Fruit fly (Drosophila melanogaster): ENCODE results near the gene Uba2.

DNA sequence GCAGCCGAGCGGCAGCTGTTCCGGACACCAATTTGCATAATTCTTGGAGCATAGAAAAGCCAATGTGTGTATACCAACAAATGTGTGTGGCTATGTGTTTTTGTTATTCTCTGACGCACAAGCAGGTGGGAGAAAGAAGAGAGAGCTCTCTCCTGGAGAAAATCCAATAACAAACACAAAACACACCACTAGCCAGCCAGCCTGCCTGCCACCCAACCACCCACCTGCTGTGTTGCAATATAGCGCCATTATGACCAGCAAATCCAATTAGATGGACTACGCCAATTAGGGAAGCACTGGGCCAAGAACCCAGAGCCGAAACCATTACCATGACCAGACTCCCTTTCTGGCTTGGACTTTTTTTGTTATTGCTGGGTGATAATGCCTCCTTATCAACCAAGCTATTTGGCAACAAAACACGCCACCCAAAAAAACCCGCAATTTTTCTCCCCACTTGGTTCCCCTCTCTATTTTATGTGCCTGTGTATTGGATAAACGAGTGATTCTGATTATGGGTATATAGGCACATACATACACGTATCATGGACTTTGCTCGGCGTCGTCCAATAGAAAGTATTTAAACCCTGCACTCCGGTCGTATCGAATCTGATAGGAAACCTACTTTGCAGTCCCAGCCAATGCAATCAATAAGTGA lies 905 bp upstream of the Uba2 start:
- TF ChIP-seq Dll (optimal IDR thresholded peaks at IDR 0.05): no peak
- no peak for TF ChIP-seq psq (optimal IDR thresholded peaks at IDR 0.05)
